Fruit fly (Drosophila melanogaster) whole organism, embryonic: ENCODE measurements around the gene RpS25.

Experiments
- C15 ChIP-seq: fragments of 200-800 bp; sonication (Bioruptor generic); IDR thresholded peaks from 3 replicates; pipeline ENCODE4 v1.3.6; 2022; ENCODE audit warnings: missing biosample characterization, missing genetic modification characterization
- CG11093 ChIP-seq: fragments of 200-800 bp; sonication (Bioruptor generic); IDR thresholded peaks from 3 replicates; pipeline ENCODE4 v1.3.6; 2022; ENCODE audit warnings: missing biosample characterization, missing genetic modification characterization
- CG12155 ChIP-seq: fragments of 200-800 bp; sonication (Bioruptor generic); optimal IDR thresholded peaks from 3 replicates; lab custom pipeline; 2016; ENCODE audit warnings: missing biosample characterization, missing genetic modification characterization
- CG12219 ChIP-seq: fragments of 200-800 bp; sonication (Bioruptor generic); optimal IDR thresholded peaks from 3 replicates; lab custom pipeline; 2018; ENCODE audit warnings: missing biosample characterization, mild to moderate bottlenecking, missing genetic modification characterization
- CG12391 ChIP-seq: fragments of 200-800 bp; sonication (Bioruptor generic); optimal IDR thresholded peaks from 3 replicates; lab custom pipeline; 2018; ENCODE audit warnings: missing biosample characterization, mild to moderate bottlenecking, missing genetic modification characterization, moderate library complexity
- CG13775 ChIP-seq: fragments of 200-800 bp; sonication (Bioruptor generic); optimal IDR thresholded peaks from 3 replicates; lab custom pipeline; 2017; ENCODE audit warnings: missing biosample characterization, mild to moderate bottlenecking, missing genetic modification characterization
- CG15011 ChIP-seq: fragments of 200-800 bp; sonication (Bioruptor generic); optimal IDR thresholded peaks from 3 replicates; lab custom pipeline; 2018; ENCODE audit warnings: missing biosample characterization, mild to moderate bottlenecking, missing genetic modification characterization
- CG15514 ChIP-seq: fragments of 200-800 bp; sonication (Bioruptor generic); optimal IDR thresholded peaks from 3 replicates; lab custom pipeline; 2017; ENCODE audit warnings: missing biosample characterization, missing genetic modification characterization, mild to moderate bottlenecking, moderate library complexity, missing genetic modification reagents
- CG16815 ChIP-seq: fragments of 200-800 bp; sonication (Bioruptor generic); optimal IDR thresholded peaks from 3 replicates; lab custom pipeline; 2017; ENCODE audit warnings: missing biosample characterization, mild to moderate bottlenecking, missing genetic modification characterization
- CG17186 ChIP-seq: fragments of 200-800 bp; sonication (Bioruptor generic); optimal IDR thresholded peaks from 3 replicates; lab custom pipeline; 2017; ENCODE audit warnings: missing biosample characterization, missing genetic modification reagents, missing genetic modification characterization
- CG1832 ChIP-seq: fragments of 200-800 bp; sonication (Bioruptor generic); optimal IDR thresholded peaks from 2 replicates; lab custom pipeline; 2017; ENCODE audit warnings: missing biosample characterization, mild to moderate bottlenecking, missing genetic modification characterization, inconsistent platforms
- CG2875 ChIP-seq: fragments of 200-800 bp; sonication (Bioruptor generic); optimal IDR thresholded peaks from 2 replicates; lab custom pipeline; 2017; ENCODE audit warnings: missing biosample characterization, mild to moderate bottlenecking, missing genetic modification characterization, missing genetic modification reagents
- CG30020 ChIP-seq: fragments of 200-800 bp; optimal IDR thresholded peaks from 2 replicates; lab custom pipeline; 2019; ENCODE audit warnings: missing biosample characterization, mild to moderate bottlenecking, missing genetic modification characterization, moderate library complexity
- CG3726 ChIP-seq: fragments of 200-800 bp; sonication (Bioruptor generic); IDR thresholded peaks from 3 replicates; pipeline ENCODE4, ENCODE4 v1.3.6; 2022; ENCODE audit warnings: missing biosample characterization, missing genetic modification characterization
- CG6654 ChIP-seq: fragments of 200-800 bp; sonication (Bioruptor generic); optimal IDR thresholded peaks from 2 replicates; lab custom pipeline; 2017; ENCODE audit warnings: missing biosample characterization, mild to moderate bottlenecking, missing genetic modification characterization
- CG8478 ChIP-seq: fragments of >200 bp; optimal IDR thresholded peaks from 2 replicates; lab custom pipeline; 2018
- CG9876 ChIP-seq: fragments of 200-800 bp; sonication (Bioruptor generic); optimal IDR thresholded peaks from 2 replicates; lab custom pipeline; 2016; ENCODE audit warnings: missing biosample characterization, missing genetic modification characterization
- CoRest ChIP-seq: fragments of 200-800 bp; sonication (Bioruptor generic); optimal IDR thresholded peaks from 3 replicates; lab custom pipeline; 2018; ENCODE audit warnings: missing biosample characterization, mild to moderate bottlenecking, missing genetic modification characterization, moderate library complexity
- Eip74EF ChIP-seq, 2 experiments: fragments of 200-800 bp in 1 of 2; fragments of >200 bp in 1 of 2; sonication (Bioruptor generic) in 1 of 2; optimal IDR thresholded peaks; 2 replicates each; lab custom pipeline; 2017 to 2019; ENCODE audit warnings: missing biosample characterization in 2 of 2, missing genetic modification characterization in 2 of 2, mild to moderate bottlenecking in 1 of 2, moderate library complexity in 1 of 2
- Hr78 ChIP-seq, 2 experiments: fragments of 200-800 bp in 1 of 2; fragments of >200 bp in 1 of 2; sonication (Bioruptor generic) in 1 of 2; optimal IDR thresholded peaks; 2 replicates each; lab custom pipeline; 2017 to 2019; ENCODE audit warnings: missing biosample characterization in 2 of 2, missing genetic modification characterization in 2 of 2, mild to moderate bottlenecking in 1 of 2, moderate library complexity in 1 of 2
- Lhr ChIP-seq: fragments of 200-800 bp; sonication (Bioruptor generic); optimal IDR thresholded peaks from 3 replicates; lab custom pipeline; 2017; ENCODE audit warnings: mild to moderate bottlenecking, missing biosample characterization, missing genetic modification reagents, missing genetic modification characterization
- Neu2 ChIP-seq: fragments of 200-800 bp; sonication (Bioruptor generic); optimal IDR thresholded peaks from 3 replicates; lab custom pipeline; 2016; ENCODE audit warnings: missing biosample characterization, missing genetic modification characterization, borderline replicate concordance
- Nf-YA ChIP-seq: fragments of 200-800 bp; sonication (Bioruptor generic); IDR thresholded peaks from 2 replicates; pipeline ENCODE4 v1.3.6; 2022; ENCODE audit warnings: missing biosample characterization, missing genetic modification characterization
- PHDP ChIP-seq: fragments of 200-800 bp; sonication (Bioruptor generic); optimal IDR thresholded peaks from 3 replicates; lab custom pipeline; 2018; ENCODE audit warnings: missing biosample characterization, mild to moderate bottlenecking, missing genetic modification characterization, moderate library complexity
- Pdp1 ChIP-seq, 2 experiments: fragments of 200-800 bp; sonication (Bioruptor generic); optimal IDR thresholded peaks; 3 replicates each; lab custom pipeline; 2016; ENCODE audit warnings: missing biosample characterization in 2 of 2, missing genetic modification characterization in 2 of 2, mild to moderate bottlenecking in 1 of 2, moderate library complexity in 1 of 2
- Poxn ChIP-seq: fragments of 200-800 bp; sonication (Bioruptor generic); IDR thresholded peaks from 2 replicates; pipeline ENCODE4 v1.3.6; 2022; ENCODE audit warnings: missing biosample characterization, missing genetic modification characterization
- Side ChIP-seq: fragments of 200-800 bp; sonication (Bioruptor generic); optimal IDR thresholded peaks from 2 replicates; lab custom pipeline; 2016; ENCODE audit warnings: missing biosample characterization, missing genetic modification characterization
- ac ChIP-seq: fragments of 200-800 bp; sonication (Bioruptor generic); optimal IDR thresholded peaks from 3 replicates; lab custom pipeline; 2017; ENCODE audit warnings: missing biosample characterization, mild to moderate bottlenecking, missing genetic modification characterization
- az2 ChIP-seq: fragments of 200-800 bp; sonication (Bioruptor generic); optimal IDR thresholded peaks from 3 replicates; lab custom pipeline; 2016; ENCODE audit warnings: missing biosample characterization, missing genetic modification characterization
- cato ChIP-seq: fragments of 200-800 bp; sonication (Bioruptor generic); optimal IDR thresholded peaks from 2 replicates; lab custom pipeline; 2016; ENCODE audit warnings: missing biosample characterization, missing genetic modification characterization, borderline replicate concordance
- chinmo ChIP-seq: fragments of 200-800 bp; sonication (Bioruptor generic); IDR thresholded peaks from 4 replicates; pipeline ENCODE4 v1.3.6; 2022; ENCODE audit warnings: missing biosample characterization, missing genetic modification characterization; ENCODE audit not compliant: partially characterized antibody
- danr ChIP-seq: fragments of 200-800 bp; sonication (Bioruptor generic); IDR thresholded peaks from 2 replicates; pipeline ENCODE4 v1.3.6; 2022; ENCODE audit warnings: missing biosample characterization, missing genetic modification characterization
- dm ChIP-seq: fragments of 200-800 bp; sonication (Bioruptor generic); optimal IDR thresholded peaks from 3 replicates; lab custom pipeline; 2016; ENCODE audit warnings: missing biosample characterization, missing genetic modification characterization
- fd3F ChIP-seq: fragments of 200-800 bp; sonication (Bioruptor generic); optimal IDR thresholded peaks from 2 replicates; lab custom pipeline; 2018; ENCODE audit warnings: missing biosample characterization, mild to moderate bottlenecking, missing genetic modification characterization, moderate library complexity
- fu2 ChIP-seq: fragments of 200-800 bp; sonication (Bioruptor generic); optimal IDR thresholded peaks from 2 replicates; lab custom pipeline; 2016; ENCODE audit warnings: missing biosample characterization, missing genetic modification characterization
- grn ChIP-seq: fragments of 200-800 bp; sonication (Bioruptor generic); optimal IDR thresholded peaks from 3 replicates; lab custom pipeline; 2017; ENCODE audit warnings: missing biosample characterization, missing genetic modification characterization
- hb ChIP-seq: fragments of 200-800 bp; sonication (Bioruptor generic); IDR thresholded peaks from 3 replicates; pipeline ENCODE4 v1.3.6; 2022; ENCODE audit warnings: missing biosample characterization, missing genetic modification characterization; ENCODE audit not compliant: partially characterized antibody
- jing ChIP-seq: fragments of 200-800 bp; sonication (Bioruptor generic); optimal IDR thresholded peaks from 2 replicates; lab custom pipeline; 2018; ENCODE audit warnings: missing biosample characterization, mild to moderate bottlenecking, missing genetic modification characterization
- klu ChIP-seq: fragments of 200-800 bp; sonication (Bioruptor generic); IDR thresholded peaks from 2 replicates; pipeline ENCODE4 v1.3.6; 2022; ENCODE audit warnings: missing biosample characterization, missing genetic modification characterization
- lbe ChIP-seq: fragments of 200-800 bp; sonication (Bioruptor generic); optimal IDR thresholded peaks from 2 replicates; lab custom pipeline; 2016; ENCODE audit warnings: missing biosample characterization, mild to moderate bottlenecking, missing genetic modification characterization
- luna ChIP-seq: fragments of 200-800 bp; sonication (Bioruptor generic); optimal IDR thresholded peaks from 2 replicates; lab custom pipeline; 2016; ENCODE audit warnings: missing biosample characterization, missing genetic modification characterization
- nerfin-1 ChIP-seq: fragments of 200-800 bp; sonication (Bioruptor generic); optimal IDR thresholded peaks from 3 replicates; lab custom pipeline; 2019; ENCODE audit warnings: missing biosample characterization, mild to moderate bottlenecking, missing genetic modification characterization, moderate library complexity
- nom ChIP-seq: fragments of 200-800 bp; sonication (Bioruptor generic); optimal IDR thresholded peaks from 2 replicates; lab custom pipeline; 2017; ENCODE audit warnings: missing biosample characterization, missing genetic modification characterization, mild to moderate bottlenecking, moderate library complexity, missing genetic modification reagents
- pfk ChIP-seq: fragments of 200-800 bp; sonication (Bioruptor generic); optimal IDR thresholded peaks from 2 replicates; lab custom pipeline; 2018; ENCODE audit warnings: missing biosample characterization, mild to moderate bottlenecking, missing genetic modification characterization, moderate library complexity
- sens-2 ChIP-seq: fragments of 200-800 bp; sonication (Bioruptor generic); IDR thresholded peaks from 2 replicates; pipeline ENCODE4 v1.3.6; 2022; ENCODE audit warnings: missing biosample characterization, missing genetic modification characterization
- sisA ChIP-seq: fragments of 200-800 bp; sonication (Bioruptor generic); IDR thresholded peaks from 2 replicates; pipeline ENCODE4 v1.3.6; 2022; ENCODE audit warnings: missing biosample characterization, missing genetic modification characterization
- stc ChIP-seq: fragments of 200-800 bp; sonication (Bioruptor generic); IDR thresholded peaks from 2 replicates; pipeline ENCODE4 v1.3.6; 2022; ENCODE audit warnings: missing biosample characterization, missing genetic modification characterization
- ttk ChIP-seq: fragments of 200-800 bp; sonication (Bioruptor generic); IDR thresholded peaks from 2 replicates; pipeline ENCODE4 v2.1.2; 2022; ENCODE audit warnings: missing biosample characterization, missing genetic modification characterization
- zf30C ChIP-seq: fragments of 200-800 bp; sonication (Bioruptor generic); optimal IDR thresholded peaks from 3 replicates; lab custom pipeline; 2018; ENCODE audit warnings: missing biosample characterization, mild to moderate bottlenecking, missing genetic modification characterization
- zfh1 ChIP-seq: fragments of 200-800 bp; sonication (Bioruptor generic); IDR thresholded peaks from 3 replicates; pipeline ENCODE4 v1.3.6; 2022; ENCODE audit warnings: missing biosample characterization, missing genetic modification characterization

Gene RpS25

dm6 chr3R:11214449-11214950, 1.6 kb downstream of the RpS25 start, which contains the start of gene ZnT86D (continued):
- TF ChIP-seq hb (no peak), CG9876 (GFP tag; lab: Kevin White, UChicago) (no peak), az2 (GFP tag; lab: Kevin White, UChicago) (no peak), sisA (GFP tag; lab: Robert Waterston, UW) (peak; percentile 35; the same call in 1 of the 2 replicates), CG15514 (GFP tag; lab: Kevin White, UChicago) (peak; percentile 61), Neu2 (GFP tag; lab: Kevin White, UChicago) (no peak), sens-2 (GFP tag; lab: Robert Waterston, UW) (no peak), CG8478 (no peak), zfh1 (GFP tag; lab: Robert Waterston, UW) (no peak), Side (peak; percentile 13), fd3F (peak; percentile 35), CG15011 (peak; percentile 21), danr (GFP tag; lab: Robert Waterston, UW) (no peak), fu2 (GFP tag; lab: Kevin White, UChicago) (peak; percentile 42), CG12219 (GFP tag; lab: Kevin White, UChicago) (no peak), zf30C (no peak), Nf-YA (GFP tag; lab: Robert Waterston, UW) (no peak), PHDP (tag; lab: Kevin White, UChicago) (peak; percentile 69), pfk (GFP tag; lab: Kevin White, UChicago) (peak; percentile 31), CG3726 (no peak), grn (GFP tag; lab: Kevin White, UChicago) (no peak), stc (GFP tag; lab: Robert Waterston, UW) (no peak), lbe (GFP tag; lab: Kevin White, UChicago) (peak; percentile 11), klu (peak; percentile 57; the same call in 1 of the 2 replicates), Hr78 (GFP tag; optimal IDR thresholded peaks at IDR 0.05; lab: Kevin White, UChicago) (no peak), dm (GFP tag; lab: Kevin White, UChicago) (peak; percentile 21), Lhr (GFP tag; lab: Kevin White, UChicago) (no peak), C15 (no peak), nom (GFP tag; lab: Kevin White, UChicago) (peak; percentile 35), ac (GFP tag; lab: Kevin White, UChicago) (no peak), CG11093 (GFP tag; lab: Robert Waterston, UW) (no peak), jing (GFP tag; lab: Kevin White, UChicago) (no peak), CG12391 (tag; lab: Kevin White, UChicago) (peak; percentile 75), CG6654 (GFP tag; lab: Kevin White, UChicago) (no peak), CG16815 (GFP tag; lab: Kevin White, UChicago) (peak; percentile 49), CG1832 (no peak), CG2875 (GFP tag; lab: Kevin White, UChicago) (no peak), nerfin-1 (tag; lab: Kevin White, UChicago) (peak; percentile 49), cato (GFP tag; lab: Kevin White, UChicago) (no peak), Pdp1 (GFP tag; optimal IDR thresholded peaks at IDR 0.05; lab: Kevin White, UChicago) (peak; percentile 48 to 49), chinmo (GFP tag; lab: Robert Waterston, UW) (no peak), ttk (GFP tag; lab: Robert Waterston, UW) (no peak), Poxn (GFP tag; lab: Robert Waterston, UW) (no peak), CoRest (tag; lab: Kevin White, UChicago) (peak; percentile 76), CG17186 (no peak), Eip74EF (GFP tag; optimal IDR thresholded peaks at IDR 0.05; lab: Kevin White, UChicago) (peak in 1 of 2 experiments; percentile 46), CG12155 (GFP tag; lab: Kevin White, UChicago) (peak; percentile 58), luna (no peak), CG13775 (peak; percentile 68), CG30020 (tag; lab: Kevin White, UChicago) (peak; percentile 47)
